Worm (Caenorhabditis elegans) whole organism, L4 larva: ENCODE results near the gene tbx-9.

Source experiments
- ama-1 ChIP-seq: fragments of 150-350 bp; optimal IDR thresholded peaks from 2 replicates; lab custom pipeline; 2014; ENCODE audit warnings: inconsistent platforms, mixed read lengths
- snpc-4 ChIP-seq: fragments of 150-350 bp; optimal IDR thresholded peaks from 2 replicates; lab custom pipeline; 2014; ENCODE audit warnings: missing biosample characterization, missing genetic modification characterization
- unc-62 ChIP-seq, 3 experiments: fragments of 150-350 bp in 1 of 3; sonication (generic microtip); optimal IDR thresholded peaks in 2 of 3; peaks in 1 of 3; 1 replicate in 1 of 3; 2 replicates in 2 of 3; lab custom pipeline; 2014 to 2017; ENCODE audit warnings: missing biosample characterization in 3 of 3, missing genetic modification characterization in 3 of 3, missing genetic modification reagents in 3 of 3, missing genotype in 1 of 3
- zag-1 ChIP-seq: fragments of 150-350 bp; optimal IDR thresholded peaks from 2 replicates; lab custom pipeline; 2014; ENCODE audit warnings: missing biosample characterization, missing genetic modification characterization

DNA sequence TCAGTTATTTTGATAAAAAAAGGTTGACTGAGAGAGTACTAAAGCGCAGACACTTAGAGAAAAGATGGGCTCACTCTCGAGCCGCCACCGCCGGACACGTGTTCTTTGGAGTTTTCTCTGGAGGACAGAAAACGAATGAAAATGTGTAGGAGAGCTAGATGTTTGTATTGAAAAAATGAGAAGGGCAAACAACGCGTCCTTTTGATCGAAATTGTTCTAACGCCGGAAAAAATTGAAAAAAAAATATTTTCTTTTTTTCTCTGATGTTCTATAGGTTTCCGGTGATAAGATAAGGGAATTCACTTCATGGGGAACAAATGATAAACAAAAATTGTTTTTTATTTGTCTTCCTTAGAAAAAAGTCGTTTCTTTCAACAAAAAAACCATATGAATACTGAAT lies 11.8 kb downstream of the tbx-9 start:
- TF ChIP-seq zag-1 (tag; lab: Kevin White, UChicago) (no peak), unc-62 (GFP tag; optimal IDR thresholded peaks at IDR 0.05 in 1 of 2; lab: Kevin White, UChicago) (no peak), unc-62 (tag; optimal IDR thresholded peaks at IDR 0.05; lab: Kevin White, UChicago) (no peak), ama-1 (lab: Kevin White, UChicago) (no peak), snpc-4 (tag; lab: Kevin White, UChicago) (no peak)
